Fruit fly (Drosophila melanogaster) whole organism, embryonic: Measurements from ENCODE around the gene CG33669.
A peak's percentile ranks its signal among the peaks of the same experiment; 100 is the strongest.

ENCODE experiments used
- Antp ChIP-seq: fragments of 200-800 bp; sonication (Bioruptor generic); optimal IDR thresholded peaks from 3 replicates; lab custom pipeline; 2016; ENCODE audit warnings: missing biosample characterization, missing genetic modification characterization
- CG1024 ChIP-seq: fragments of 200-800 bp; sonication (Bioruptor generic); IDR thresholded peaks from 2 replicates; pipeline ENCODE4 v1.3.6; 2022; ENCODE audit warnings: missing biosample characterization, missing genetic modification characterization
- CG10366 ChIP-seq: fragments of 200-800 bp; sonication (Bioruptor generic); IDR thresholded peaks from 2 replicates; pipeline ENCODE4 v1.3.6; 2022; ENCODE audit warnings: missing biosample characterization, missing genetic modification characterization
- CG11723 ChIP-seq: fragments of 200-800 bp; sonication (Bioruptor generic); optimal IDR thresholded peaks from 2 replicates; lab custom pipeline; 2017; ENCODE audit warnings: missing biosample characterization, mild to moderate bottlenecking, missing genetic modification characterization
- CG12104 ChIP-seq: fragments of 200-800 bp; sonication (Bioruptor generic); optimal IDR thresholded peaks from 3 replicates; lab custom pipeline; 2016; ENCODE audit warnings: missing biosample characterization, missing genetic modification characterization
- CG12769 ChIP-seq: fragments of 200-800 bp; sonication (Bioruptor generic); optimal IDR thresholded peaks from 2 replicates; lab custom pipeline; 2019; ENCODE audit warnings: missing biosample characterization, mild to moderate bottlenecking, missing genetic modification characterization, moderate library complexity
- CG13296 ChIP-seq: fragments of 200-800 bp; sonication (Bioruptor generic); optimal IDR thresholded peaks from 3 replicates; lab custom pipeline; 2018; ENCODE audit warnings: missing biosample characterization, mild to moderate bottlenecking, missing genetic modification characterization
- CG13775 ChIP-seq: fragments of 200-800 bp; sonication (Bioruptor generic); optimal IDR thresholded peaks from 3 replicates; lab custom pipeline; 2017; ENCODE audit warnings: missing biosample characterization, mild to moderate bottlenecking, missing genetic modification characterization
- CG1529 ChIP-seq: fragments of 200-800 bp; sonication (Bioruptor generic); optimal IDR thresholded peaks from 3 replicates; lab custom pipeline; 2018; ENCODE audit warnings: missing biosample characterization, missing genetic modification characterization
- CG1602 ChIP-seq: fragments of 200-800 bp; sonication (Bioruptor generic); optimal IDR thresholded peaks from 3 replicates; lab custom pipeline; 2016; ENCODE audit warnings: missing biosample characterization, missing genetic modification characterization
- CG1647 ChIP-seq: fragments of 200-800 bp; sonication (Bioruptor generic); optimal IDR thresholded peaks from 3 replicates; lab custom pipeline; 2016; ENCODE audit warnings: missing biosample characterization, missing genetic modification characterization
- CG17328 ChIP-seq: fragments of 200-800 bp; sonication (Bioruptor generic); IDR thresholded peaks from 2 replicates; pipeline ENCODE4 v1.3.6; 2022; ENCODE audit warnings: missing biosample characterization, missing genetic modification characterization
- CG1792 ChIP-seq: fragments of 200-800 bp; sonication (Bioruptor generic); optimal IDR thresholded peaks from 2 replicates; lab custom pipeline; 2016; ENCODE audit warnings: missing biosample characterization, missing genetic modification characterization
- CG32767 ChIP-seq: fragments of 200-800 bp; sonication (Bioruptor generic); IDR thresholded peaks from 2 replicates; pipeline ENCODE4 v1.3.6; 2022; ENCODE audit warnings: missing biosample characterization, missing genetic modification characterization
- CG34422 ChIP-seq: fragments of 200-800 bp; sonication (Bioruptor generic); IDR thresholded peaks from 3 replicates; pipeline ENCODE4 v1.3.6; 2022; ENCODE audit warnings: missing biosample characterization, missing genetic modification characterization
- CG4404 ChIP-seq: fragments of 200-800 bp; sonication (Bioruptor generic); IDR thresholded peaks from 2 replicates; pipeline ENCODE4 v1.3.6; 2022; ENCODE audit warnings: missing biosample characterization, missing genetic modification characterization
- CG6683 ChIP-seq: fragments of 200-800 bp; sonication (Bioruptor generic); optimal IDR thresholded peaks from 2 replicates; lab custom pipeline; 2017; ENCODE audit warnings: missing biosample characterization, mild to moderate bottlenecking, missing genetic modification characterization, missing genetic modification reagents
- CG6791 ChIP-seq: fragments of 200-800 bp; sonication (Bioruptor generic); IDR thresholded peaks from 3 replicates; pipeline ENCODE4 v1.3.6; 2022; ENCODE audit warnings: missing biosample characterization, missing genetic modification characterization; ENCODE audit not compliant: partially characterized antibody
- CG6854 ChIP-seq: fragments of 200-800 bp; sonication (Bioruptor generic); optimal IDR thresholded peaks from 3 replicates; lab custom pipeline; 2017; ENCODE audit warnings: missing biosample characterization, mild to moderate bottlenecking, missing genetic modification characterization
- CG7963 ChIP-seq: fragments of 200-800 bp; sonication (Bioruptor generic); IDR thresholded peaks from 3 replicates; pipeline ENCODE4 v1.3.6; 2022; ENCODE audit warnings: missing biosample characterization, missing genetic modification characterization; ENCODE audit not compliant: partially characterized antibody
- Dbx ChIP-seq: fragments of 200-800 bp; sonication (Bioruptor generic); IDR thresholded peaks from 3 replicates; pipeline ENCODE4 v1.3.6; 2022; ENCODE audit warnings: missing biosample characterization, missing genetic modification characterization
- Deaf1 ChIP-seq: fragments of 200-800 bp; optimal IDR thresholded peaks from 3 replicates; lab custom pipeline; 2019; ENCODE audit warnings: missing biosample characterization, mild to moderate bottlenecking, missing genetic modification characterization, moderate library complexity
- Dll ChIP-seq: fragments of 200-800 bp; sonication (Bioruptor generic); IDR thresholded peaks from 4 replicates; pipeline ENCODE4 v1.3.6; 2022; ENCODE audit warnings: missing biosample characterization, missing genetic modification characterization; ENCODE audit not compliant: partially characterized antibody
- Fer3 ChIP-seq: fragments of 200-800 bp; sonication (Bioruptor generic); optimal IDR thresholded peaks from 2 replicates; lab custom pipeline; 2018; ENCODE audit warnings: missing biosample characterization, mild to moderate bottlenecking, missing genetic modification characterization, moderate library complexity
- HLHmδ ChIP-seq: fragments of 200-800 bp; sonication (Bioruptor generic); optimal IDR thresholded peaks from 2 replicates; lab custom pipeline; 2018; ENCODE audit warnings: missing biosample characterization, mild to moderate bottlenecking, missing genetic modification characterization, moderate library complexity
- Lhr ChIP-seq: fragments of 200-800 bp; sonication (Bioruptor generic); optimal IDR thresholded peaks from 3 replicates; lab custom pipeline; 2017; ENCODE audit warnings: mild to moderate bottlenecking, missing biosample characterization, missing genetic modification reagents, missing genetic modification characterization
- Lim3 ChIP-seq: fragments of 200-800 bp; sonication (Bioruptor generic); IDR thresholded peaks from 2 replicates; pipeline ENCODE4 v1.3.6; 2022; ENCODE audit warnings: missing biosample characterization, missing genetic modification characterization
- MBD-R2 ChIP-seq: fragments of 200-800 bp; sonication (Bioruptor generic); IDR thresholded peaks from 2 replicates; pipeline ENCODE4 v1.3.6; 2022; ENCODE audit warnings: missing biosample characterization, missing genetic modification characterization
- MTF-1 ChIP-seq: fragments of 200-800 bp; sonication (Bioruptor generic); optimal IDR thresholded peaks from 2 replicates; lab custom pipeline; 2018; ENCODE audit warnings: missing biosample characterization, mild to moderate bottlenecking, missing genetic modification characterization, borderline replicate concordance
- Mrtf ChIP-seq: fragments of 200-800 bp; sonication (Bioruptor generic); IDR thresholded peaks from 3 replicates; pipeline ENCODE4 v1.3.6; 2022; ENCODE audit warnings: missing biosample characterization, missing genetic modification characterization
- Sox100B ChIP-seq: fragments of 200-800 bp; sonication (Bioruptor generic); optimal IDR thresholded peaks from 3 replicates; lab custom pipeline; 2018; ENCODE audit warnings: missing biosample characterization, mild to moderate bottlenecking, missing genetic modification characterization
- Taf1 ChIP-seq: fragments of 200-800 bp; sonication (Bioruptor generic); IDR thresholded peaks from 2 replicates; pipeline ENCODE4 v1.3.6; 2022; ENCODE audit warnings: missing biosample characterization, missing genetic modification characterization
- Usf ChIP-seq: fragments of 200-800 bp; sonication (Bioruptor generic); optimal IDR thresholded peaks from 2 replicates; lab custom pipeline; 2017; ENCODE audit warnings: missing genotype, missing biosample characterization, missing genetic modification characterization
- ap ChIP-seq: fragments of 200-800 bp; sonication (Bioruptor generic); IDR thresholded peaks from 2 replicates; pipeline ENCODE4 v1.3.6; 2022; ENCODE audit warnings: missing biosample characterization, missing genetic modification characterization
- bigmax ChIP-seq: fragments of 200-800 bp; sonication (Bioruptor generic); optimal IDR thresholded peaks from 2 replicates; lab custom pipeline; 2018; ENCODE audit warnings: missing biosample characterization, mild to moderate bottlenecking, missing genetic modification characterization
- danr ChIP-seq: fragments of 200-800 bp; sonication (Bioruptor generic); IDR thresholded peaks from 2 replicates; pipeline ENCODE4 v1.3.6; 2022; ENCODE audit warnings: missing biosample characterization, missing genetic modification characterization
- dimm ChIP-seq: fragments of 200-800 bp; sonication (Bioruptor generic); IDR thresholded peaks from 2 replicates; pipeline ENCODE4 v1.3.6; 2022; ENCODE audit warnings: missing biosample characterization, missing genetic modification characterization
- ems ChIP-seq: fragments of 200-800 bp; sonication (Bioruptor generic); optimal IDR thresholded peaks from 3 replicates; lab custom pipeline; 2016; ENCODE audit warnings: missing biosample characterization, missing genetic modification characterization
- gce ChIP-seq: fragments of 200-800 bp; sonication (Bioruptor generic); IDR thresholded peaks from 3 replicates; pipeline ENCODE4 v1.3.6; 2022; ENCODE audit warnings: missing biosample characterization, missing genetic modification characterization
- inv ChIP-seq: fragments of 200-800 bp; sonication (Bioruptor generic); IDR thresholded peaks from 2 replicates; pipeline ENCODE4 v1.3.6; 2022; ENCODE audit warnings: missing biosample characterization, missing genetic modification characterization; ENCODE audit not compliant: partially characterized antibody
- lbe ChIP-seq: fragments of 200-800 bp; sonication (Bioruptor generic); optimal IDR thresholded peaks from 2 replicates; lab custom pipeline; 2016; ENCODE audit warnings: missing biosample characterization, mild to moderate bottlenecking, missing genetic modification characterization
- lilli ChIP-seq: fragments of 200-800 bp; sonication (Bioruptor generic); optimal IDR thresholded peaks from 3 replicates; lab custom pipeline; 2016; ENCODE audit warnings: missing biosample characterization, missing genetic modification characterization
- onecut ChIP-seq: fragments of 200-800 bp; sonication (Bioruptor generic); IDR thresholded peaks from 2 replicates; pipeline ENCODE4 v1.3.6; 2022; ENCODE audit warnings: missing biosample characterization, missing genetic modification characterization
- pb ChIP-seq: fragments of 200-800 bp; sonication (Bioruptor generic); optimal IDR thresholded peaks from 3 replicates; lab custom pipeline; 2016; ENCODE audit warnings: missing biosample characterization, missing genetic modification characterization
- sd ChIP-seq: fragments of 200-800 bp; sonication (Bioruptor generic); optimal IDR thresholded peaks from 3 replicates; lab custom pipeline; 2018; ENCODE audit warnings: missing biosample characterization, mild to moderate bottlenecking, missing genetic modification characterization, moderate library complexity
- sim ChIP-seq: fragments of 200-800 bp; sonication (Bioruptor generic); IDR thresholded peaks from 2 replicates; pipeline ENCODE4 v1.3.6; 2022; ENCODE audit warnings: missing biosample characterization, missing genetic modification characterization
- sima ChIP-seq: fragments of 200-800 bp; sonication (Bioruptor generic); optimal IDR thresholded peaks from 2 replicates; lab custom pipeline; 2016; ENCODE audit warnings: missing biosample characterization, missing genetic modification characterization
- slp2 ChIP-seq: fragments of 200-800 bp; sonication (Bioruptor generic); optimal IDR thresholded peaks from 2 replicates; lab custom pipeline; 2016; ENCODE audit warnings: missing biosample characterization, missing genetic modification characterization
- sr ChIP-seq: fragments of 200-800 bp; sonication (Bioruptor generic); IDR thresholded peaks from 3 replicates; pipeline ENCODE4 v1.3.6; 2022; ENCODE audit warnings: missing biosample characterization, missing genetic modification characterization
- tap ChIP-seq: fragments of 200-800 bp; optimal IDR thresholded peaks from 3 replicates; lab custom pipeline; 2019; ENCODE audit warnings: missing biosample characterization, mild to moderate bottlenecking, missing genetic modification characterization, moderate library complexity
- vvl ChIP-seq: fragments of 200-800 bp; sonication (Bioruptor generic); IDR thresholded peaks from 2 replicates; pipeline ENCODE4 v1.3.6; 2022; ENCODE audit warnings: missing biosample characterization, missing genetic modification characterization

The CG33669 gene

dm6 chrX:6375636-6376035, 24.3 kb downstream of the CG33669 start (continued):
- TF ChIP-seq Mrtf (GFP tag; lab: Robert Waterston, UW) = 0 out of 3 replicates have a peak, but pooled peaks have one; percentile 24
- peak; percentile 27 for TF ChIP-seq CG1792 (GFP tag; lab: Kevin White, UChicago)
- TF ChIP-seq CG34422 (GFP tag; lab: Robert Waterston, UW) = no peak
- peak; percentile 50 for TF ChIP-seq lilli (GFP tag; lab: Kevin White, UChicago)

DNA sequence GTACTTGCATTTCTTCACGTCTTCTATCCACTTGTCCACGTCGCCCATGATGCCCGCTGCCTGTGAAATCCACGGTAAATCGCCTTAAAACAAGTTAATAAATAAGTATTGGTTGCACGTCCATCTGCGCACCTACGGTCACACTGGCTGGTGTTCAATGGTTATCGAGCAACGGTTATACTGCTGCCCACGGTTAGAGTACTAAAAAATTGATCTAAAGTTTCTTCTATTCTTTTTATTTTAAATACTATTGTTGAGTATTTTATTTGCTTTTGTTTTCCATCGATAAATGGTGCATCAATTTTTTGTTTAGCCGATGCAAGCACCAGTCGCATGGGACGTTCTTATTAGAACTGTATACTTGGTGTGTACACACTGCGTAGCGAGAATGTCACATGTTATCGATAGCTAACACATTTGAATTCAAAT, 27.1 kb downstream of the CG33669 start, which contains the start of gene PpV:
Gene PpV (minus strand): TSS at position 147 of the 429 bp plus-strand sequence.
- TF ChIP-seq sim (no peak), danr (GFP tag; lab: Robert Waterston, UW) (no peak), gce (no peak), Lhr (peak; percentile 88), MBD-R2 (GFP tag; lab: Robert Waterston, UW) (peak; percentile 67), Lim3 (GFP tag; lab: Robert Waterston, UW) (no peak), Sox100B (no peak), HLHmδ (no peak), CG1529 (GFP tag; lab: Kevin White, UChicago) (no peak), CG13296 (no peak), CG10366 (GFP tag; lab: Robert Waterston, UW) (no peak), CG1602 (no peak), CG6791 (no peak), Usf (GFP tag; lab: Kevin White, UChicago) (no peak), CG4404 (GFP tag; lab: Robert Waterston, UW) (no peak), vvl (GFP tag; lab: Robert Waterston, UW) (no peak), lbe (no peak), Antp (GFP tag; lab: Kevin White, UChicago) (no peak), Dll (GFP tag; lab: Robert Waterston, UW) (peak; percentile 70; the same call in 2 of the 4 replicates), tap (no peak), CG17328 (GFP tag; lab: Robert Waterston, UW) (no peak), CG6854 (GFP tag; lab: Kevin White, UChicago) (no peak), Taf1 (GFP tag; lab: Robert Waterston, UW) (no peak), ems (GFP tag; lab: Kevin White, UChicago) (no peak), onecut (GFP tag; lab: Robert Waterston, UW) (no peak), sima (GFP tag; lab: Kevin White, UChicago) (no peak), Fer3 (tag; lab: Kevin White, UChicago) (no peak), sd (tag; lab: Kevin White, UChicago) (peak; percentile 73), sr (GFP tag; lab: Robert Waterston, UW) (no peak), CG7963 (no peak), Deaf1 (tag; lab: Kevin White, UChicago) (no peak), CG1647 (no peak), inv (GFP tag; lab: Robert Waterston, UW) (0 out of 2 replicates have a peak, but pooled peaks have one; percentile 29), CG6683 (no peak), slp2 (no peak), CG12104 (GFP tag; lab: Kevin White, UChicago) (no peak), MTF-1 (GFP tag; lab: Kevin White, UChicago) (no peak), CG32767 (no peak), CG1024 (GFP tag; lab: Robert Waterston, UW) (no peak), bigmax (GFP tag; lab: Kevin White, UChicago) (no peak), ap (GFP tag; lab: Robert Waterston, UW) (no peak), pb (no peak), Dbx (GFP tag; lab: Robert Waterston, UW) (no peak), dimm (no peak), CG11723 (no peak), CG13775 (no peak), CG12769 (tag; lab: Kevin White, UChicago) (no peak)
